Fruit fly (Drosophila melanogaster) whole organism, embryonic: ENCODE measurements around the gene CG13996.

Experiments used
- Atf3 ChIP-seq: fragments of 200-800 bp; sonication (Bioruptor generic); optimal IDR thresholded peaks from 3 replicates; lab custom pipeline; 2016; ENCODE audit warnings: missing biosample characterization, missing genetic modification characterization
- Bgb ChIP-seq: fragments of 200-800 bp; sonication (Bioruptor generic); IDR thresholded peaks from 2 replicates; pipeline ENCODE4 v1.3.6; 2022; ENCODE audit warnings: missing biosample characterization, missing genetic modification characterization; ENCODE audit not compliant: partially characterized antibody
- CG10209 ChIP-seq: fragments of 200-800 bp; sonication (Bioruptor generic); optimal IDR thresholded peaks from 3 replicates; lab custom pipeline; 2017; ENCODE audit warnings: missing biosample characterization, mild to moderate bottlenecking, missing genetic modification characterization, missing genetic modification reagents
- CG10462 ChIP-seq: fragments of 200-800 bp; sonication (Bioruptor generic); optimal IDR thresholded peaks from 2 replicates; lab custom pipeline; 2016; ENCODE audit warnings: missing biosample characterization, missing genetic modification characterization
- CG10543 ChIP-seq: fragments of 200-800 bp; sonication (Bioruptor generic); optimal IDR thresholded peaks from 3 replicates; lab custom pipeline; 2017; ENCODE audit warnings: missing biosample characterization, mild to moderate bottlenecking, missing genetic modification characterization, moderate library complexity
- CG11504 ChIP-seq: fragments of 200-800 bp; sonication (Bioruptor generic); optimal IDR thresholded peaks from 3 replicates; lab custom pipeline; 2019; ENCODE audit warnings: missing biosample characterization, mild to moderate bottlenecking, missing genetic modification characterization, moderate library complexity
- CG11560 ChIP-seq: fragments of 200-800 bp; sonication (Bioruptor generic); IDR thresholded peaks from 3 replicates; pipeline ENCODE4 v1.3.6; 2022; ENCODE audit warnings: missing biosample characterization, missing genetic modification characterization
- CG14860 ChIP-seq: fragments of 200-800 bp; sonication (Bioruptor generic); IDR thresholded peaks from 3 replicates; pipeline ENCODE4 v1.3.6; 2022; ENCODE audit warnings: missing biosample characterization, missing genetic modification characterization; ENCODE audit not compliant: partially characterized antibody
- CG15479 ChIP-seq: fragments of 200-800 bp; sonication (Bioruptor generic); optimal IDR thresholded peaks from 3 replicates; lab custom pipeline; 2019; ENCODE audit warnings: missing biosample characterization, mild to moderate bottlenecking, missing genetic modification characterization, moderate library complexity
- CG17912 ChIP-seq: fragments of 200-800 bp; sonication (Bioruptor generic); optimal IDR thresholded peaks from 2 replicates; lab custom pipeline; 2018; ENCODE audit warnings: missing biosample characterization, mild to moderate bottlenecking, missing genetic modification characterization
- CG18476 ChIP-seq: fragments of 200-800 bp; sonication (Bioruptor generic); optimal IDR thresholded peaks from 2 replicates; lab custom pipeline; 2016; ENCODE audit warnings: missing biosample characterization, mild to moderate bottlenecking, missing genetic modification characterization
- CG18619 ChIP-seq: fragments of 200-800 bp; sonication (Bioruptor generic); optimal IDR thresholded peaks from 3 replicates; lab custom pipeline; 2017; ENCODE audit warnings: missing biosample characterization, mild to moderate bottlenecking, missing genetic modification characterization
- CG2202 ChIP-seq: fragments of 200-800 bp; sonication (Bioruptor generic); optimal IDR thresholded peaks from 2 replicates; lab custom pipeline; 2018; ENCODE audit warnings: missing biosample characterization, mild to moderate bottlenecking, missing genetic modification characterization
- CG2875 ChIP-seq: fragments of 200-800 bp; sonication (Bioruptor generic); optimal IDR thresholded peaks from 2 replicates; lab custom pipeline; 2017; ENCODE audit warnings: missing biosample characterization, mild to moderate bottlenecking, missing genetic modification characterization, missing genetic modification reagents
- CG3065 ChIP-seq: fragments of 200-800 bp; sonication (Bioruptor generic); optimal IDR thresholded peaks from 2 replicates; lab custom pipeline; 2016; ENCODE audit warnings: missing biosample characterization, missing genetic modification characterization
- CG43689 ChIP-seq: fragments of 200-800 bp; sonication (Bioruptor generic); IDR thresholded peaks from 2 replicates; pipeline ENCODE4 v1.3.6; 2022; ENCODE audit warnings: missing biosample characterization, missing genetic modification characterization
- CG4617 ChIP-seq: fragments of 200-800 bp; sonication (Bioruptor generic); optimal IDR thresholded peaks from 3 replicates; lab custom pipeline; 2016; ENCODE audit warnings: missing biosample characterization, missing genetic modification characterization, borderline replicate concordance
- CG6272 ChIP-seq: fragments of 200-800 bp; sonication (Bioruptor generic); IDR thresholded peaks from 2 replicates; pipeline ENCODE4 v1.3.6; 2022; ENCODE audit warnings: missing biosample characterization, missing genetic modification characterization
- CG6654 ChIP-seq: fragments of 200-800 bp; sonication (Bioruptor generic); optimal IDR thresholded peaks from 2 replicates; lab custom pipeline; 2017; ENCODE audit warnings: missing biosample characterization, mild to moderate bottlenecking, missing genetic modification characterization
- CG6683 ChIP-seq: fragments of 200-800 bp; sonication (Bioruptor generic); optimal IDR thresholded peaks from 2 replicates; lab custom pipeline; 2017; ENCODE audit warnings: missing biosample characterization, mild to moderate bottlenecking, missing genetic modification characterization, missing genetic modification reagents
- CG6791 ChIP-seq: fragments of 200-800 bp; sonication (Bioruptor generic); IDR thresholded peaks from 3 replicates; pipeline ENCODE4 v1.3.6; 2022; ENCODE audit warnings: missing biosample characterization, missing genetic modification characterization; ENCODE audit not compliant: partially characterized antibody
- CG8089 ChIP-seq: fragments of 200-800 bp; sonication (Bioruptor generic); optimal IDR thresholded peaks from 3 replicates; lab custom pipeline; 2016; ENCODE audit warnings: missing biosample characterization, missing genetic modification characterization
- CTCF ChIP-seq: fragments of 200-800 bp; sonication (Bioruptor generic); optimal IDR thresholded peaks from 2 replicates; lab custom pipeline; 2017; ENCODE audit warnings: missing biosample characterization, mild to moderate bottlenecking, missing genetic modification characterization, moderate library complexity
- D ChIP-seq, 2 experiments: fragments of 200-800 bp in 1 of 2; fragments of >200 bp in 1 of 2; sonication (Bioruptor generic) in 1 of 2; optimal IDR thresholded peaks; 2 replicates in 1 of 2; 3 replicates in 1 of 2; lab custom pipeline; 2017; ENCODE audit warnings: mild to moderate bottlenecking in 1 of 2, missing biosample characterization in 1 of 2, missing genetic modification characterization in 1 of 2, missing genetic modification reagents in 1 of 2
- Dad ChIP-seq: fragments of 200-800 bp; sonication (Bioruptor generic); optimal IDR thresholded peaks from 3 replicates; lab custom pipeline; 2016; ENCODE audit warnings: missing biosample characterization, missing genetic modification characterization
- Dfd ChIP-seq, 2 experiments: fragments of >200 bp; optimal IDR thresholded peaks; 2 replicates each; lab custom pipeline; 2017; ENCODE audit warnings: missing biosample characterization in 2 of 2, missing genetic modification characterization in 2 of 2
- Dll ChIP-seq: fragments of 200-800 bp; sonication (Bioruptor generic); IDR thresholded peaks from 4 replicates; pipeline ENCODE4 v1.3.6; 2022; ENCODE audit warnings: missing biosample characterization, missing genetic modification characterization; ENCODE audit not compliant: partially characterized antibody
- Hr39 ChIP-seq: fragments of >200 bp; optimal IDR thresholded peaks from 2 replicates; lab custom pipeline; 2017
- Hsf ChIP-seq: fragments of 200-800 bp; sonication (Bioruptor generic); optimal IDR thresholded peaks from 3 replicates; lab custom pipeline; 2016; ENCODE audit warnings: missing biosample characterization, missing genetic modification characterization
- Meics ChIP-seq: fragments of 200-800 bp; sonication (Bioruptor generic); optimal IDR thresholded peaks from 2 replicates; lab custom pipeline; 2017; ENCODE audit warnings: missing biosample characterization, mild to moderate bottlenecking, missing genetic modification characterization
- Oli ChIP-seq: fragments of 200-800 bp; sonication (Bioruptor generic); optimal IDR thresholded peaks from 2 replicates; lab custom pipeline; 2018; ENCODE audit warnings: missing biosample characterization, mild to moderate bottlenecking, missing genetic modification characterization, moderate library complexity
- Sry-β ChIP-seq: fragments of 200-800 bp; sonication (Bioruptor generic); optimal IDR thresholded peaks from 2 replicates; lab custom pipeline; 2018; ENCODE audit warnings: missing biosample characterization, mild to moderate bottlenecking, missing genetic modification characterization, moderate library complexity
- amos ChIP-seq: fragments of 200-800 bp; sonication (Bioruptor generic); IDR thresholded peaks from 2 replicates; pipeline ENCODE4 v1.3.6; 2022; ENCODE audit warnings: missing biosample characterization, missing genetic modification characterization; ENCODE audit not compliant: partially characterized antibody
- ara ChIP-seq: fragments of 200-800 bp; sonication (Bioruptor generic); IDR thresholded peaks from 2 replicates; pipeline ENCODE4 v1.3.6; 2022; ENCODE audit warnings: missing biosample characterization, missing genetic modification characterization
- bab2 ChIP-seq: fragments of 200-800 bp; sonication (Bioruptor generic); optimal IDR thresholded peaks from 2 replicates; lab custom pipeline; 2016; ENCODE audit warnings: missing biosample characterization, missing genetic modification characterization
- bcd ChIP-seq: fragments of 200-800 bp; sonication (Bioruptor generic); optimal IDR thresholded peaks from 2 replicates; lab custom pipeline; 2017; ENCODE audit warnings: missing biosample characterization, mild to moderate bottlenecking, missing genetic modification characterization
- bowl ChIP-seq: fragments of 200-800 bp; sonication (Bioruptor generic); IDR thresholded peaks from 2 replicates; pipeline ENCODE4 v1.3.6; 2022; ENCODE audit warnings: missing biosample characterization, missing genetic modification characterization
- cato ChIP-seq: fragments of 200-800 bp; sonication (Bioruptor generic); optimal IDR thresholded peaks from 2 replicates; lab custom pipeline; 2016; ENCODE audit warnings: missing biosample characterization, missing genetic modification characterization, borderline replicate concordance
- croc ChIP-seq: fragments of 200-800 bp; sonication (Bioruptor generic); conservative IDR thresholded peaks from 3 replicates; pipeline ENCODE4 v1.3.6; 2022; ENCODE audit warnings: missing biosample characterization, missing genetic modification characterization
- disco-r ChIP-seq: fragments of 200-800 bp; sonication (Bioruptor generic); optimal IDR thresholded peaks from 2 replicates; lab custom pipeline; 2016; ENCODE audit warnings: missing biosample characterization, missing genetic modification characterization
- dysf ChIP-seq: fragments of 200-800 bp; sonication (Bioruptor generic); IDR thresholded peaks from 3 replicates; pipeline ENCODE4 v1.3.6; 2022; ENCODE audit warnings: missing biosample characterization, missing genetic modification characterization
- gsb-n ChIP-seq: fragments of 200-800 bp; sonication (Bioruptor generic); optimal IDR thresholded peaks from 3 replicates; lab custom pipeline; 2018; ENCODE audit warnings: missing biosample characterization, mild to moderate bottlenecking, missing genetic modification characterization
- kay ChIP-seq: fragments of 200-800 bp; sonication (Bioruptor generic); optimal IDR thresholded peaks from 2 replicates; lab custom pipeline; 2016; ENCODE audit warnings: missing biosample characterization, missing genetic modification characterization
- mirr ChIP-seq: fragments of 200-800 bp; sonication (Bioruptor generic); optimal IDR thresholded peaks from 3 replicates; lab custom pipeline; 2018; ENCODE audit warnings: missing biosample characterization, mild to moderate bottlenecking, missing genetic modification characterization
- psq ChIP-seq: fragments of 200-800 bp; sonication (Bioruptor generic); optimal IDR thresholded peaks from 2 replicates; lab custom pipeline; 2017; ENCODE audit warnings: missing biosample characterization, missing genetic modification characterization
- ranshi ChIP-seq: fragments of 200-800 bp; sonication (Bioruptor generic); IDR thresholded peaks from 2 replicates; pipeline ENCODE4 v1.3.6; 2022; ENCODE audit warnings: missing biosample characterization, missing genetic modification characterization
- so ChIP-seq: fragments of 200-800 bp; sonication (Bioruptor generic); IDR thresholded peaks from 3 replicates; pipeline ENCODE4 v1.3.6; 2022; ENCODE audit warnings: missing biosample characterization, missing genetic modification characterization
- stwl ChIP-seq: fragments of 200-800 bp; sonication (Bioruptor generic); optimal IDR thresholded peaks from 3 replicates; lab custom pipeline; 2018; ENCODE audit warnings: missing biosample characterization, mild to moderate bottlenecking, missing genetic modification characterization, moderate library complexity
- twi ChIP-seq: fragments of 200-800 bp; optimal IDR thresholded peaks from 2 replicates; lab custom pipeline; 2019; ENCODE audit warnings: missing biosample characterization, mild to moderate bottlenecking, missing genetic modification characterization, moderate library complexity
- vnd ChIP-seq: fragments of 200-800 bp; sonication (Bioruptor generic); IDR thresholded peaks from 3 replicates; pipeline ENCODE4 v1.3.6; 2022; ENCODE audit warnings: missing biosample characterization, missing genetic modification characterization; ENCODE audit not compliant: partially characterized antibody
- wek ChIP-seq: fragments of 200-800 bp; sonication (Bioruptor generic); optimal IDR thresholded peaks from 3 replicates; lab custom pipeline; 2018; ENCODE audit warnings: missing biosample characterization, mild to moderate bottlenecking, missing genetic modification characterization, moderate library complexity
- z ChIP-seq: fragments of 200-800 bp; sonication (Bioruptor generic); IDR thresholded peaks from 3 replicates; pipeline ENCODE4 v1.3.6; 2022; ENCODE audit warnings: missing biosample characterization, missing genetic modification characterization

The CG13996 gene

dm6 chr2L:6013071-6013417 lies 7.6 kb upstream of the CG13996 start (continued):
- TF ChIP-seq CG6683 (GFP tag; lab: Kevin White, UChicago) (no peak), Dfd (GFP tag; optimal IDR thresholded peaks at IDR 0.05; lab: Kevin White, UChicago) (no peak), psq (GFP tag; lab: Kevin White, UChicago) (no peak), CG10209 (GFP tag; lab: Kevin White, UChicago) (no peak), CG11560 (tag; lab: Robert Waterston, UW) (no peak), CG6654 (no peak), Atf3 (GFP tag; lab: Kevin White, UChicago) (no peak), CG8089 (GFP tag; lab: Kevin White, UChicago) (no peak), CG18619 (GFP tag; lab: Kevin White, UChicago) (no peak), CTCF (GFP tag; lab: Kevin White, UChicago) (peak; percentile 65), CG11504 (tag; lab: Kevin White, UChicago) (no peak), so (GFP tag; lab: Robert Waterston, UW) (no peak), Dad (GFP tag; lab: Kevin White, UChicago) (no peak), wek (GFP tag; lab: Kevin White, UChicago) (no peak), CG14860 (GFP tag; lab: Robert Waterston, UW) (no peak), CG6272 (GFP tag; lab: Robert Waterston, UW) (no peak), ara (no peak), CG10462 (GFP tag; lab: Kevin White, UChicago) (no peak), amos (peak; percentile 64), CG18476 (no peak), CG17912 (GFP tag; lab: Kevin White, UChicago) (no peak), CG4617 (GFP tag; lab: Kevin White, UChicago) (no peak), gsb-n (no peak), Hr39 (lab: Kevin White, UChicago) (no peak), mirr (GFP tag; lab: Kevin White, UChicago) (no peak), cato (GFP tag; lab: Kevin White, UChicago) (no peak), CG15479 (GFP tag; lab: Kevin White, UChicago) (no peak), dysf (GFP tag; lab: Robert Waterston, UW) (no peak), bab2 (GFP tag; lab: Kevin White, UChicago) (no peak), CG43689 (no peak), vnd (peak; percentile 33; the same call in 1 of the 3 replicates), bcd (GFP tag; lab: Kevin White, UChicago) (no peak), D (optimal IDR thresholded peaks at IDR 0.05; lab: Kevin White, UChicago) (no peak), D (GFP tag; optimal IDR thresholded peaks at IDR 0.05; lab: Kevin White, UChicago) (no peak), CG10543 (GFP tag; lab: Kevin White, UChicago) (no peak), CG3065 (GFP tag; lab: Kevin White, UChicago) (no peak), z (GFP tag; lab: Robert Waterston, UW) (no peak), bowl (no peak), ranshi (GFP tag; lab: Robert Waterston, UW) (no peak), kay (GFP tag; lab: Kevin White, UChicago) (no peak), Oli (no peak), CG6791 (GFP tag; lab: Robert Waterston, UW) (peak; percentile 51; the same call in 1 of the 3 replicates), disco-r (no peak), Meics (no peak), CG2875 (GFP tag; lab: Kevin White, UChicago) (no peak), Hsf (no peak), CG2202 (tag; lab: Kevin White, UChicago) (no peak), Dll (GFP tag; lab: Robert Waterston, UW) (no peak), twi (tag; lab: Kevin White, UChicago) (no peak), Bgb (GFP tag; lab: Robert Waterston, UW) (peak; percentile 65), stwl (tag; lab: Kevin White, UChicago) (no peak), croc (no peak), Sry-β (GFP tag; lab: Kevin White, UChicago) (no peak)
